Worm (Caenorhabditis elegans) whole organism, mixed stage, embryonic: ENCODE measurements around the gene str-250.

ENCODE experiments used
- M03D4.4 ChIP-seq: sonication (generic microtip); optimal IDR thresholded peaks from 2 replicates; lab custom pipeline; 2017; ENCODE audit warnings: mild to moderate bottlenecking, missing genetic modification characterization, missing compliant biosample characterization
- bed-3 ChIP-seq: fragments of 200-800 bp; sonication (Bioruptor generic); optimal IDR thresholded peaks from 3 replicates; lab custom pipeline; 2018; ENCODE audit warnings: mild to moderate bottlenecking, missing genetic modification characterization, moderate library complexity, missing compliant biosample characterization
- blmp-1 ChIP-seq: fragments of 150-350 bp; optimal IDR thresholded peaks from 2 replicates; lab custom pipeline; 2014; ENCODE audit warnings: missing biosample characterization, missing genetic modification characterization
- ceh-39 ChIP-seq: fragments of 150-350 bp; optimal IDR thresholded peaks from 2 replicates; lab custom pipeline; 2014; ENCODE audit warnings: missing biosample characterization, missing genetic modification characterization
- ceh-43 ChIP-seq: fragments of 200-800 bp; sonication (Bioruptor generic); optimal IDR thresholded peaks from 2 replicates; lab custom pipeline; 2018; ENCODE audit warnings: mild to moderate bottlenecking, missing genetic modification characterization, moderate library complexity, missing compliant biosample characterization
- ceh-83 ChIP-seq: fragments of 200-800 bp; sonication (Bioruptor generic); optimal IDR thresholded peaks from 2 replicates; lab custom pipeline; 2018; ENCODE audit warnings: mild to moderate bottlenecking, missing genetic modification characterization, missing compliant biosample characterization
- cnd-1 ChIP-seq: fragments of 200-800 bp; sonication (Bioruptor generic); optimal IDR thresholded peaks from 2 replicates; lab custom pipeline; 2018; ENCODE audit warnings: mild to moderate bottlenecking, missing genetic modification characterization, missing compliant biosample characterization
- drap-1 ChIP-seq: fragments of 200-800 bp; sonication (Bioruptor generic); optimal IDR thresholded peaks from 3 replicates; lab custom pipeline; 2018; ENCODE audit warnings: mild to moderate bottlenecking, missing genetic modification characterization, missing compliant biosample characterization
- elt-1 ChIP-seq: sonication (generic microtip); optimal IDR thresholded peaks from 2 replicates; lab custom pipeline; 2017; ENCODE audit warnings: missing genetic modification characterization, mild to moderate bottlenecking, missing compliant biosample characterization, antibody characterized with exemption, moderate library complexity, borderline replicate concordance; ENCODE audit not compliant: insufficient read depth
- elt-3 ChIP-seq: fragments of 150-350 bp; optimal IDR thresholded peaks from 2 replicates; lab custom pipeline; 2014; ENCODE audit warnings: missing biosample characterization, missing genetic modification characterization
- flh-1 ChIP-seq: fragments of 200-800 bp; sonication (Bioruptor generic); optimal IDR thresholded peaks from 2 replicates; lab custom pipeline; 2018; ENCODE audit warnings: mild to moderate bottlenecking, missing genetic modification characterization, moderate library complexity, missing compliant biosample characterization
- ham-2 ChIP-seq: fragments of 200-800 bp; sonication (Bioruptor generic); optimal IDR thresholded peaks from 2 replicates; lab custom pipeline; 2018; ENCODE audit warnings: mild to moderate bottlenecking, missing genetic modification characterization, missing compliant biosample characterization
- lin-13 ChIP-seq: fragments of 150-350 bp; optimal IDR thresholded peaks from 2 replicates; lab custom pipeline; 2014; ENCODE audit warnings: missing biosample characterization, missing genetic modification characterization
- lin-32 ChIP-seq: fragments of 200-800 bp; sonication (Bioruptor generic); optimal IDR thresholded peaks from 2 replicates; lab custom pipeline; 2018; ENCODE audit warnings: mild to moderate bottlenecking, missing genetic modification characterization, missing compliant biosample characterization
- lsy-2 ChIP-seq: fragments of 150-350 bp; optimal IDR thresholded peaks from 2 replicates; lab custom pipeline; 2014; ENCODE audit warnings: missing biosample characterization, missing genetic modification characterization
- mab-5 ChIP-seq: fragments of 150-350 bp; optimal IDR thresholded peaks from 2 replicates; lab custom pipeline; 2014; ENCODE audit warnings: missing biosample characterization, missing genetic modification characterization
- mep-1 ChIP-seq: fragments of 150-350 bp; optimal IDR thresholded peaks from 2 replicates; lab custom pipeline; 2017; ENCODE audit warnings: missing biosample characterization, missing genetic modification reagents, missing genetic modification characterization, inconsistent platforms
- mls-2 ChIP-seq: sonication (generic microtip); optimal IDR thresholded peaks from 2 replicates; lab custom pipeline; 2016; ENCODE audit warnings: mild to moderate bottlenecking, missing genetic modification characterization, moderate library complexity, missing compliant biosample characterization
- nhr-2 ChIP-seq: fragments of 150-350 bp; optimal IDR thresholded peaks from 2 replicates; lab custom pipeline; 2014; ENCODE audit warnings: missing biosample characterization, missing genetic modification characterization
- nhr-237 ChIP-seq: fragments of 150-350 bp; optimal IDR thresholded peaks from 2 replicates; lab custom pipeline; 2014; ENCODE audit warnings: missing biosample characterization, missing genetic modification characterization
- nhr-28 ChIP-seq: fragments of 150-350 bp; optimal IDR thresholded peaks from 2 replicates; lab custom pipeline; 2014; ENCODE audit warnings: missing biosample characterization, missing genetic modification characterization
- pha-4 ChIP-seq: fragments of 150-350 bp; optimal IDR thresholded peaks from 2 replicates; lab custom pipeline; 2018; ENCODE audit warnings: missing biosample characterization, missing genetic modification reagents, missing genetic modification characterization
- sem-2 ChIP-seq: fragments of 200-800 bp; sonication (Bioruptor generic); optimal IDR thresholded peaks from 2 replicates; lab custom pipeline; 2018; ENCODE audit warnings: mild to moderate bottlenecking, missing genetic modification characterization, missing compliant biosample characterization
- snpc-4 ChIP-seq: fragments of 150-350 bp; optimal IDR thresholded peaks from 2 replicates; lab custom pipeline; 2014; ENCODE audit warnings: missing biosample characterization, missing genetic modification characterization
- sptf-1 ChIP-seq: sonication (generic microtip); optimal IDR thresholded peaks from 2 replicates; lab custom pipeline; 2017; ENCODE audit warnings: mild to moderate bottlenecking, missing genetic modification characterization, moderate library complexity, missing compliant biosample characterization
- tbx-8 ChIP-seq: fragments of 200-800 bp; sonication (Bioruptor generic); optimal IDR thresholded peaks from 2 replicates; lab custom pipeline; 2018; ENCODE audit warnings: mild to moderate bottlenecking, missing genetic modification characterization, moderate library complexity, missing compliant biosample characterization
- unc-120 ChIP-seq: sonication (generic microtip); optimal IDR thresholded peaks from 2 replicates; lab custom pipeline; 2017; ENCODE audit warnings: missing genetic modification characterization, missing compliant biosample characterization; ENCODE audit not compliant: poor library complexity, severe bottlenecking
- unc-39 ChIP-seq: fragments of 150-350 bp; optimal IDR thresholded peaks from 2 replicates; lab custom pipeline; 2014; ENCODE audit warnings: missing biosample characterization, missing genetic modification characterization
- zip-8 ChIP-seq: fragments of 150-350 bp; optimal IDR thresholded peaks from 2 replicates; lab custom pipeline; 2014; ENCODE audit warnings: missing biosample characterization, missing genetic modification characterization
- ztf-11 ChIP-seq: fragments of 150-350 bp; optimal IDR thresholded peaks from 2 replicates; lab custom pipeline; 2014; ENCODE audit warnings: missing biosample characterization, missing genetic modification characterization

Gene str-250

ce11 chrV:13954056-13954455 is 35.6 kb downstream of the str-250 start, which contains the start of gene swt-6:
swt-6 (plus strand) TSS chrV:13954356.
- TF ChIP-seq snpc-4 (tag; lab: Kevin White, UChicago), result no peak
- no peak for TF ChIP-seq elt-1
- TF ChIP-seq nhr-28 (tag; lab: Kevin White, UChicago), result no peak
- TF ChIP-seq blmp-1, result no peak
- no peak for TF ChIP-seq mls-2

ce11 chrV:13955370-13956089 is 37.1 kb downstream of the str-250 start:
- TF ChIP-seq elt-3 (tag; lab: Kevin White, UChicago) (no peak), lsy-2 (tag; lab: Kevin White, UChicago) (no peak), sem-2 (GFP tag; lab: Kevin White, UChicago) (no peak), unc-39 (tag; lab: Kevin White, UChicago) (no peak), bed-3 (GFP tag; lab: Kevin White, UChicago) (no peak), snpc-4 (tag; lab: Kevin White, UChicago) (no peak), lin-32 (GFP tag; lab: Kevin White, UChicago) (no peak), mab-5 (tag; lab: Kevin White, UChicago) (no peak)

ce11 chrV:13957691-13958090 is 39.2 kb downstream of the str-250 start:
- no peak for TF ChIP-seq ceh-43
- TF ChIP-seq ztf-11 (tag; lab: Kevin White, UChicago), result no peak
- no peak for TF ChIP-seq tbx-8 (GFP tag; lab: Kevin White, UChicago)
- no peak for TF ChIP-seq zip-8 (tag; lab: Kevin White, UChicago)
- TF ChIP-seq blmp-1, result no peak
- no peak for TF ChIP-seq cnd-1 (tag; lab: Kevin White, UChicago)
- TF ChIP-seq snpc-4 (tag; lab: Kevin White, UChicago), result no peak
- TF ChIP-seq pha-4 (tag; lab: Kevin White, UChicago), result no peak
- TF ChIP-seq lin-13 (tag; lab: Kevin White, UChicago), result no peak
- TF ChIP-seq nhr-2, result no peak
- TF ChIP-seq sem-2 (GFP tag; lab: Kevin White, UChicago), result no peak
- no peak for TF ChIP-seq M03D4.4
- no peak for TF ChIP-seq unc-39 (tag; lab: Kevin White, UChicago)
- no peak for TF ChIP-seq mls-2
- TF ChIP-seq nhr-237, result no peak
- no peak for TF ChIP-seq lsy-2 (tag; lab: Kevin White, UChicago)
- TF ChIP-seq mab-5 (tag; lab: Kevin White, UChicago), result no peak
- no peak for TF ChIP-seq lin-32 (GFP tag; lab: Kevin White, UChicago)
- no peak for TF ChIP-seq ceh-39 (tag; lab: Kevin White, UChicago)
- TF ChIP-seq sptf-1, result no peak
- TF ChIP-seq, all 35 proteins: peak for 0

ce11 chrV:13958247-13958646 is 39.8 kb downstream of the str-250 start, which contains the start of gene R10D12.10:
R10D12.10 (minus strand) TSS chrV:13958347.
- no peak for TF ChIP-seq ceh-83

ce11 chrV:13960916-13961315 is 42.5 kb downstream of the str-250 start, which contains the start of gene srh-24:
srh-24 (minus strand) TSS chrV:13961016.
- no peak for TF ChIP-seq ham-2 (GFP tag; lab: Kevin White, UChicago)
- TF ChIP-seq mab-5 (tag; lab: Kevin White, UChicago), result no peak
- TF ChIP-seq mep-1 (tag; lab: Kevin White, UChicago), result no peak
- TF ChIP-seq tbx-8 (GFP tag; lab: Kevin White, UChicago), result no peak
- no peak for TF ChIP-seq flh-1 (GFP tag; lab: Kevin White, UChicago)
- TF ChIP-seq elt-3 (tag; lab: Kevin White, UChicago), result no peak
- TF ChIP-seq unc-120 (tag; lab: Kevin White, UChicago), result no peak
- TF ChIP-seq drap-1 (GFP tag; lab: Kevin White, UChicago), result no peak
- no peak for TF ChIP-seq nhr-2
- TF ChIP-seq pha-4 (tag; lab: Kevin White, UChicago), result no peak
- no peak for TF ChIP-seq bed-3 (GFP tag; lab: Kevin White, UChicago)
- TF ChIP-seq, all 35 proteins: peak for 0
